Fruit fly (Drosophila melanogaster) whole organism, embryonic: Measurements from ENCODE around the gene CG15152.
A peak's percentile ranks its signal among the peaks of the same experiment; 100 is the strongest.

Experiments
- B-H2 ChIP-seq: fragments of 200-800 bp; sonication (Bioruptor generic); optimal IDR thresholded peaks from 2 replicates; lab custom pipeline; 2018; ENCODE audit warnings: missing biosample characterization, mild to moderate bottlenecking, missing genetic modification characterization
- CG10147 ChIP-seq: fragments of 200-800 bp; sonication (Bioruptor generic); optimal IDR thresholded peaks from 2 replicates; lab custom pipeline; 2019; ENCODE audit warnings: missing biosample characterization, mild to moderate bottlenecking, missing genetic modification characterization, moderate library complexity
- CG10209 ChIP-seq: fragments of 200-800 bp; sonication (Bioruptor generic); optimal IDR thresholded peaks from 3 replicates; lab custom pipeline; 2017; ENCODE audit warnings: missing biosample characterization, mild to moderate bottlenecking, missing genetic modification characterization, missing genetic modification reagents
- CG10274 ChIP-seq: fragments of 200-800 bp; sonication (Bioruptor generic); optimal IDR thresholded peaks from 3 replicates; lab custom pipeline; 2017; ENCODE audit warnings: missing biosample characterization, mild to moderate bottlenecking, missing genetic modification characterization
- CG13894 ChIP-seq: fragments of 200-800 bp; sonication (Bioruptor generic); optimal IDR thresholded peaks from 3 replicates; lab custom pipeline; 2018; ENCODE audit warnings: missing biosample characterization, mild to moderate bottlenecking, missing genetic modification characterization, moderate library complexity
- CG14667 ChIP-seq: fragments of 200-800 bp; sonication (Bioruptor generic); IDR thresholded peaks from 2 replicates; pipeline ENCODE4 v1.3.6; 2022; ENCODE audit warnings: missing biosample characterization, missing genetic modification characterization
- CG15696 ChIP-seq: fragments of 200-800 bp; sonication (Bioruptor generic); optimal IDR thresholded peaks from 2 replicates; lab custom pipeline; 2019; ENCODE audit warnings: missing biosample characterization, mild to moderate bottlenecking, missing genetic modification characterization, moderate library complexity
- CG16863 ChIP-seq: fragments of 200-800 bp; sonication (Bioruptor generic); optimal IDR thresholded peaks from 3 replicates; lab custom pipeline; 2016; ENCODE audit warnings: missing biosample characterization, missing genetic modification characterization
- CG18011 ChIP-seq: fragments of 200-800 bp; sonication (Bioruptor generic); optimal IDR thresholded peaks from 2 replicates; lab custom pipeline; 2017; ENCODE audit warnings: missing biosample characterization, missing genetic modification characterization, mild to moderate bottlenecking, moderate library complexity, missing genotype
- CG18599 ChIP-seq: fragments of 200-800 bp; sonication (Bioruptor generic); optimal IDR thresholded peaks from 3 replicates; lab custom pipeline; 2017; ENCODE audit warnings: missing biosample characterization, missing genetic modification characterization, mild to moderate bottlenecking, moderate library complexity, missing genetic modification reagents
- CG2116 ChIP-seq: fragments of 200-800 bp; sonication (Bioruptor generic); optimal IDR thresholded peaks from 3 replicates; lab custom pipeline; 2018; ENCODE audit warnings: missing biosample characterization, mild to moderate bottlenecking, missing genetic modification characterization
- CG2889 ChIP-seq: fragments of 200-800 bp; sonication (Bioruptor generic); IDR thresholded peaks from 3 replicates; pipeline ENCODE4 v1.3.6; 2022; ENCODE audit warnings: missing biosample characterization, missing genetic modification characterization
- CG3726 ChIP-seq: fragments of 200-800 bp; sonication (Bioruptor generic); IDR thresholded peaks from 3 replicates; pipeline ENCODE4, ENCODE4 v1.3.6; 2022; ENCODE audit warnings: missing biosample characterization, missing genetic modification characterization
- CG3847 ChIP-seq: fragments of 200-800 bp; sonication (Bioruptor generic); IDR thresholded peaks from 2 replicates; pipeline ENCODE4 v1.3.6; 2022; ENCODE audit warnings: missing biosample characterization, missing genetic modification characterization
- CG5180 ChIP-seq: fragments of 200-800 bp; sonication (Bioruptor generic); optimal IDR thresholded peaks from 3 replicates; lab custom pipeline; 2017; ENCODE audit warnings: missing biosample characterization, missing genetic modification characterization, mild to moderate bottlenecking, moderate library complexity, missing genetic modification reagents
- CG7928 ChIP-seq: fragments of 200-800 bp; sonication (Bioruptor generic); optimal IDR thresholded peaks from 2 replicates; lab custom pipeline; 2017; ENCODE audit warnings: missing biosample characterization, mild to moderate bottlenecking, missing genetic modification characterization
- CG8944 ChIP-seq: fragments of 200-800 bp; sonication (Bioruptor generic); optimal IDR thresholded peaks from 3 replicates; lab custom pipeline; 2016; ENCODE audit warnings: missing biosample characterization, missing genetic modification characterization
- CG9817 ChIP-seq: fragments of 200-800 bp; sonication (Bioruptor generic); optimal IDR thresholded peaks from 2 replicates; lab custom pipeline; 2018; ENCODE audit warnings: missing biosample characterization, mild to moderate bottlenecking, missing genetic modification characterization, moderate library complexity
- CG9932 ChIP-seq: fragments of 200-800 bp; sonication (Bioruptor generic); IDR thresholded peaks from 2 replicates; pipeline ENCODE4 v1.3.6; 2022; ENCODE audit warnings: missing biosample characterization, missing genetic modification characterization
- D ChIP-seq, 2 experiments: fragments of 200-800 bp in 1 of 2; fragments of >200 bp in 1 of 2; sonication (Bioruptor generic) in 1 of 2; optimal IDR thresholded peaks; 2 replicates in 1 of 2; 3 replicates in 1 of 2; lab custom pipeline; 2017; ENCODE audit warnings: mild to moderate bottlenecking in 1 of 2, missing biosample characterization in 1 of 2, missing genetic modification characterization in 1 of 2, missing genetic modification reagents in 1 of 2
- Dip3 ChIP-seq: fragments of 200-800 bp; sonication (Bioruptor generic); optimal IDR thresholded peaks from 3 replicates; lab custom pipeline; 2016; ENCODE audit warnings: missing biosample characterization, missing genetic modification characterization
- Drgx ChIP-seq: fragments of 200-800 bp; sonication (Bioruptor generic); IDR thresholded peaks from 2 replicates; pipeline ENCODE4 v1.3.6; 2022; ENCODE audit warnings: missing biosample characterization, missing genetic modification characterization
- Fer1 ChIP-seq: fragments of 200-800 bp; sonication (Bioruptor generic); optimal IDR thresholded peaks from 2 replicates; lab custom pipeline; 2017; ENCODE audit warnings: missing biosample characterization, mild to moderate bottlenecking, missing genetic modification characterization
- H15 ChIP-seq: fragments of 200-800 bp; sonication (Bioruptor generic); IDR thresholded peaks from 3 replicates; pipeline ENCODE4 v1.3.6; 2022; ENCODE audit warnings: missing biosample characterization, missing genetic modification characterization
- Hey ChIP-seq: fragments of 200-800 bp; sonication (Bioruptor generic); optimal IDR thresholded peaks from 3 replicates; lab custom pipeline; 2018; ENCODE audit warnings: missing biosample characterization, mild to moderate bottlenecking, missing genetic modification characterization
- Hr51 ChIP-seq, 2 experiments: fragments of 200-800 bp; sonication (Bioruptor generic); optimal IDR thresholded peaks; 2 replicates in 1 of 2; 3 replicates in 1 of 2; lab custom pipeline; 2016 to 2018; ENCODE audit warnings: missing biosample characterization in 2 of 2, missing genetic modification characterization in 2 of 2, mild to moderate bottlenecking in 1 of 2, moderate library complexity in 1 of 2
- NfI ChIP-seq: fragments of 200-800 bp; sonication (Bioruptor generic); optimal IDR thresholded peaks from 3 replicates; lab custom pipeline; 2018; ENCODE audit warnings: missing biosample characterization, mild to moderate bottlenecking, missing genetic modification characterization, moderate library complexity
- Opbp ChIP-seq: fragments of 200-800 bp; sonication (Bioruptor generic); IDR thresholded peaks from 3 replicates; pipeline ENCODE4 v1.3.6; 2022; ENCODE audit warnings: missing biosample characterization, missing genetic modification characterization; ENCODE audit not compliant: partially characterized antibody
- Ravus ChIP-seq: fragments of 200-800 bp; sonication (Bioruptor generic); IDR thresholded peaks from 2 replicates; pipeline ENCODE4 v1.3.6; 2022; ENCODE audit warnings: missing biosample characterization, missing genetic modification characterization
- ato ChIP-seq: fragments of 200-800 bp; sonication (Bioruptor generic); IDR thresholded peaks from 2 replicates; pipeline ENCODE4 v1.3.6; 2022; ENCODE audit warnings: missing biosample characterization, missing genetic modification characterization; ENCODE audit not compliant: partially characterized antibody
- btn ChIP-seq: fragments of 200-800 bp; sonication (Bioruptor generic); optimal IDR thresholded peaks from 2 replicates; lab custom pipeline; 2016; ENCODE audit warnings: missing biosample characterization, missing genetic modification characterization
- cad ChIP-seq: fragments of >200 bp; optimal IDR thresholded peaks from 2 replicates; lab custom pipeline; 2017; ENCODE audit warnings: missing biosample characterization, missing genetic modification characterization
- chm ChIP-seq: fragments of 200-800 bp; sonication (Bioruptor generic); IDR thresholded peaks from 2 replicates; pipeline ENCODE4 v1.3.6; 2022; ENCODE audit warnings: missing biosample characterization, missing genetic modification characterization
- disco-r ChIP-seq: fragments of 200-800 bp; sonication (Bioruptor generic); optimal IDR thresholded peaks from 2 replicates; lab custom pipeline; 2016; ENCODE audit warnings: missing biosample characterization, missing genetic modification characterization
- exex ChIP-seq: fragments of 200-800 bp; sonication (Bioruptor generic); optimal IDR thresholded peaks from 4 replicates; lab custom pipeline; 2018; ENCODE audit warnings: missing biosample characterization, mild to moderate bottlenecking, missing genetic modification characterization, moderate library complexity
- fru ChIP-seq: fragments of >200 bp; optimal IDR thresholded peaks from 2 replicates; lab custom pipeline; 2017
- grau ChIP-seq: fragments of 200-800 bp; optimal IDR thresholded peaks from 3 replicates; lab custom pipeline; 2019; ENCODE audit warnings: missing biosample characterization, mild to moderate bottlenecking, missing genetic modification characterization, moderate library complexity
- grn ChIP-seq: fragments of 200-800 bp; sonication (Bioruptor generic); optimal IDR thresholded peaks from 3 replicates; lab custom pipeline; 2017; ENCODE audit warnings: missing biosample characterization, missing genetic modification characterization
- gsb-n ChIP-seq: fragments of 200-800 bp; sonication (Bioruptor generic); optimal IDR thresholded peaks from 3 replicates; lab custom pipeline; 2018; ENCODE audit warnings: missing biosample characterization, mild to moderate bottlenecking, missing genetic modification characterization
- lbe ChIP-seq: fragments of 200-800 bp; sonication (Bioruptor generic); optimal IDR thresholded peaks from 2 replicates; lab custom pipeline; 2016; ENCODE audit warnings: missing biosample characterization, mild to moderate bottlenecking, missing genetic modification characterization
- lov ChIP-seq, 2 experiments: fragments of 200-800 bp in 1 of 2; fragments of >200 bp in 1 of 2; sonication (Bioruptor generic) in 1 of 2; IDR thresholded peaks in 1 of 2; optimal IDR thresholded peaks in 1 of 2; 2 replicates in 1 of 2; 3 replicates in 1 of 2; pipeline versions ENCODE4 v1.3.6 to Lab custom; 2017 to 2022; ENCODE audit warnings: missing biosample characterization in 1 of 2, missing genetic modification characterization in 1 of 2
- nmo ChIP-seq: fragments of 200-800 bp; sonication (Bioruptor generic); optimal IDR thresholded peaks from 2 replicates; lab custom pipeline; 2018; ENCODE audit warnings: missing biosample characterization, mild to moderate bottlenecking, missing genetic modification characterization, moderate library complexity
- nom ChIP-seq: fragments of 200-800 bp; sonication (Bioruptor generic); optimal IDR thresholded peaks from 2 replicates; lab custom pipeline; 2017; ENCODE audit warnings: missing biosample characterization, missing genetic modification characterization, mild to moderate bottlenecking, moderate library complexity, missing genetic modification reagents
- onecut ChIP-seq: fragments of 200-800 bp; sonication (Bioruptor generic); IDR thresholded peaks from 2 replicates; pipeline ENCODE4 v1.3.6; 2022; ENCODE audit warnings: missing biosample characterization, missing genetic modification characterization
- schlank ChIP-seq: fragments of 200-800 bp; sonication (Bioruptor generic); optimal IDR thresholded peaks from 2 replicates; lab custom pipeline; 2018; ENCODE audit warnings: missing biosample characterization, mild to moderate bottlenecking, missing genetic modification characterization
- scrt ChIP-seq: fragments of 200-800 bp; sonication (Bioruptor generic); optimal IDR thresholded peaks from 2 replicates; lab custom pipeline; 2018; ENCODE audit warnings: missing biosample characterization, mild to moderate bottlenecking, missing genetic modification characterization, moderate library complexity
- sens-2 ChIP-seq: fragments of 200-800 bp; sonication (Bioruptor generic); IDR thresholded peaks from 2 replicates; pipeline ENCODE4 v1.3.6; 2022; ENCODE audit warnings: missing biosample characterization, missing genetic modification characterization
- tap ChIP-seq: fragments of 200-800 bp; optimal IDR thresholded peaks from 3 replicates; lab custom pipeline; 2019; ENCODE audit warnings: missing biosample characterization, mild to moderate bottlenecking, missing genetic modification characterization, moderate library complexity
- zen2 ChIP-seq: fragments of 200-800 bp; sonication (Bioruptor generic); IDR thresholded peaks from 3 replicates; pipeline ENCODE4 v1.3.6; 2022; ENCODE audit warnings: missing biosample characterization, missing genetic modification characterization; ENCODE audit not compliant: partially characterized antibody
- zfh1 ChIP-seq: fragments of 200-800 bp; sonication (Bioruptor generic); IDR thresholded peaks from 3 replicates; pipeline ENCODE4 v1.3.6; 2022; ENCODE audit warnings: missing biosample characterization, missing genetic modification characterization

CG15152 gene

dm6 chr2L:18136427-18136857 lies 22.1 kb downstream of the CG15152 start (continued):
- TF ChIP-seq lbe, result no peak
- peak; percentile 39 for TF ChIP-seq CG10147 (GFP tag; lab: Kevin White, UChicago)
- peak; percentile 7 for TF ChIP-seq scrt (GFP tag; lab: Kevin White, UChicago)
- TF ChIP-seq CG13894 (tag; lab: Kevin White, UChicago), result peak; percentile 26
- no peak for TF ChIP-seq exex (tag; lab: Kevin White, UChicago)
- no peak for TF ChIP-seq NfI (GFP tag; lab: Kevin White, UChicago)
- no peak for TF ChIP-seq zen2 (GFP tag; lab: Robert Waterston, UW)
- no peak for TF ChIP-seq Hey (tag; lab: Kevin White, UChicago)
- no peak for TF ChIP-seq Ravus
- peak; percentile 51 for TF ChIP-seq CG18011 (GFP tag; lab: Kevin White, UChicago)
- TF ChIP-seq cad, result no peak
- no peak for TF ChIP-seq nom
- TF ChIP-seq onecut (GFP tag; lab: Robert Waterston, UW), result no peak
- TF ChIP-seq CG2116 (GFP tag; lab: Kevin White, UChicago), result no peak
- no peak for TF ChIP-seq CG3726 (GFP tag; lab: Robert Waterston, UW)
- no peak for TF ChIP-seq btn
- peak; percentile 54 for TF ChIP-seq CG7928 (GFP tag; lab: Kevin White, UChicago)
- peak; percentile 42 for TF ChIP-seq disco-r (GFP tag; lab: Kevin White, UChicago)
- TF ChIP-seq D (optimal IDR thresholded peaks at IDR 0.05; lab: Kevin White, UChicago), result no peak
- no peak for TF ChIP-seq D (GFP tag; optimal IDR thresholded peaks at IDR 0.05; lab: Kevin White, UChicago)
- no peak; the same call in 1 of the 2 replicates for TF ChIP-seq CG3847 (GFP tag; lab: Robert Waterston, UW)
- TF ChIP-seq grn (GFP tag; lab: Kevin White, UChicago), result no peak
- TF ChIP-seq H15 (GFP tag; lab: Robert Waterston, UW), result no peak
- TF ChIP-seq chm (GFP tag; lab: Robert Waterston, UW), result no peak
- no peak for TF ChIP-seq ato (GFP tag; lab: Robert Waterston, UW)
- no peak for TF ChIP-seq fru (lab: Kevin White, UChicago)
- TF ChIP-seq CG15696 (tag; lab: Kevin White, UChicago), result no peak
- TF ChIP-seq lov (optimal IDR thresholded peaks at IDR 0.05; lab: Kevin White, UChicago), result no peak
- no peak for TF ChIP-seq lov (GFP tag; IDR thresholded peaks at IDR 0.05; lab: Robert Waterston, UW)
- TF ChIP-seq CG8944 (GFP tag; lab: Kevin White, UChicago), result no peak
- TF ChIP-seq CG10274, result no peak
- no peak for TF ChIP-seq grau (tag; lab: Kevin White, UChicago)
- TF ChIP-seq sens-2, result no peak
- no peak for TF ChIP-seq tap
- no peak for TF ChIP-seq Drgx (GFP tag; lab: Robert Waterston, UW)
- TF ChIP-seq Opbp (GFP tag; lab: Robert Waterston, UW), result no peak
- no peak for TF ChIP-seq CG5180
- no peak for TF ChIP-seq Hr51 (GFP tag; optimal IDR thresholded peaks at IDR 0.05; lab: Kevin White, UChicago)
- no peak for TF ChIP-seq zfh1 (GFP tag; lab: Robert Waterston, UW)
- peak; percentile 54 for TF ChIP-seq CG10209 (GFP tag; lab: Kevin White, UChicago)
- TF ChIP-seq CG16863 (GFP tag; lab: Kevin White, UChicago), result no peak
- peak; percentile 44 for TF ChIP-seq CG9932 (GFP tag; lab: Robert Waterston, UW)
- peak; percentile 45 for TF ChIP-seq Fer1 (GFP tag; lab: Kevin White, UChicago)
- peak; percentile 38 for TF ChIP-seq Dip3 (GFP tag; lab: Kevin White, UChicago)
- no peak for TF ChIP-seq gsb-n (tag; lab: Kevin White, UChicago)
- peak; percentile 28 for TF ChIP-seq CG9817 (tag; lab: Kevin White, UChicago)
- TF ChIP-seq schlank (tag; lab: Kevin White, UChicago), result peak; percentile 66
- TF ChIP-seq CG14667 (GFP tag; lab: Robert Waterston, UW), result no peak
- peak; percentile 75 for TF ChIP-seq CG18599
- no peak for TF ChIP-seq nmo (GFP tag; lab: Kevin White, UChicago)
- no peak for TF ChIP-seq CG2889 (GFP tag; lab: Robert Waterston, UW)
- TF ChIP-seq B-H2 (GFP tag; lab: Kevin White, UChicago), result peak; percentile 71
